Fruit fly (Drosophila melanogaster) whole organism, embryonic: ENCODE results near the gene CG4953.
A peak's percentile ranks its signal among the peaks of the same experiment; 100 is the strongest.

Experiments
- Awh ChIP-seq: fragments of 200-800 bp; sonication (Bioruptor generic); IDR thresholded peaks from 2 replicates; pipeline ENCODE4, ENCODE4 v1.3.6; 2022; ENCODE audit warnings: missing biosample characterization, missing genetic modification characterization
- BEAF-32 ChIP-seq: fragments of 200-800 bp; sonication (Bioruptor generic); optimal IDR thresholded peaks from 3 replicates; lab custom pipeline; 2017; ENCODE audit warnings: missing biosample characterization, missing genetic modification characterization, mild to moderate bottlenecking, moderate library complexity, missing genetic modification reagents
- CG10267 ChIP-seq: fragments of 200-800 bp; sonication (Bioruptor generic); optimal IDR thresholded peaks from 2 replicates; lab custom pipeline; 2018; ENCODE audit warnings: missing biosample characterization, mild to moderate bottlenecking, missing genetic modification characterization, moderate library complexity
- CG10366 ChIP-seq: fragments of 200-800 bp; sonication (Bioruptor generic); IDR thresholded peaks from 2 replicates; pipeline ENCODE4 v1.3.6; 2022; ENCODE audit warnings: missing biosample characterization, missing genetic modification characterization
- CG11085 ChIP-seq: fragments of 200-800 bp; sonication (Bioruptor generic); IDR thresholded peaks from 2 replicates; pipeline ENCODE4 v1.3.6; 2022; ENCODE audit warnings: missing biosample characterization, missing genetic modification characterization
- CG13296 ChIP-seq: fragments of 200-800 bp; sonication (Bioruptor generic); optimal IDR thresholded peaks from 3 replicates; lab custom pipeline; 2018; ENCODE audit warnings: missing biosample characterization, mild to moderate bottlenecking, missing genetic modification characterization
- CG16863 ChIP-seq: fragments of 200-800 bp; sonication (Bioruptor generic); optimal IDR thresholded peaks from 3 replicates; lab custom pipeline; 2016; ENCODE audit warnings: missing biosample characterization, missing genetic modification characterization
- CG17186 ChIP-seq: fragments of 200-800 bp; sonication (Bioruptor generic); optimal IDR thresholded peaks from 3 replicates; lab custom pipeline; 2017; ENCODE audit warnings: missing biosample characterization, missing genetic modification reagents, missing genetic modification characterization
- CG17612 ChIP-seq: fragments of 200-800 bp; sonication (Bioruptor generic); IDR thresholded peaks from 2 replicates; pipeline ENCODE4 v1.3.6; 2022; ENCODE audit warnings: missing biosample characterization, missing genetic modification characterization
- CG2120 ChIP-seq: fragments of 200-800 bp; sonication (Bioruptor generic); optimal IDR thresholded peaks from 3 replicates; lab custom pipeline; 2016; ENCODE audit warnings: missing biosample characterization, missing genetic modification characterization
- CG2678 ChIP-seq: fragments of 200-800 bp; sonication (Bioruptor generic); optimal IDR thresholded peaks from 3 replicates; lab custom pipeline; 2019; ENCODE audit warnings: missing biosample characterization, mild to moderate bottlenecking, missing genetic modification characterization, moderate library complexity
- CG31388 ChIP-seq: fragments of 200-800 bp; sonication (Bioruptor generic); optimal IDR thresholded peaks from 2 replicates; lab custom pipeline; 2016; ENCODE audit warnings: missing biosample characterization, missing genetic modification characterization
- CG4328 ChIP-seq: fragments of 200-800 bp; sonication (Bioruptor generic); optimal IDR thresholded peaks from 3 replicates; lab custom pipeline; 2017; ENCODE audit warnings: missing biosample characterization, missing genetic modification reagents, missing genetic modification characterization
- CG6689 ChIP-seq: fragments of 200-800 bp; sonication (Bioruptor generic); IDR thresholded peaks from 2 replicates; pipeline ENCODE4 v1.3.6; 2022; ENCODE audit warnings: missing biosample characterization, missing genetic modification characterization
- CG6791 ChIP-seq: fragments of 200-800 bp; sonication (Bioruptor generic); IDR thresholded peaks from 3 replicates; pipeline ENCODE4 v1.3.6; 2022; ENCODE audit warnings: missing biosample characterization, missing genetic modification characterization; ENCODE audit not compliant: partially characterized antibody
- CG8765 ChIP-seq: fragments of 200-800 bp; sonication (Bioruptor generic); IDR thresholded peaks from 2 replicates; pipeline ENCODE4 v1.3.6; 2022; ENCODE audit warnings: missing biosample characterization, missing genetic modification characterization
- CG9876 ChIP-seq: fragments of 200-800 bp; sonication (Bioruptor generic); optimal IDR thresholded peaks from 2 replicates; lab custom pipeline; 2016; ENCODE audit warnings: missing biosample characterization, missing genetic modification characterization
- D ChIP-seq, 2 experiments: fragments of 200-800 bp in 1 of 2; fragments of >200 bp in 1 of 2; sonication (Bioruptor generic) in 1 of 2; optimal IDR thresholded peaks; 2 replicates in 1 of 2; 3 replicates in 1 of 2; lab custom pipeline; 2017; ENCODE audit warnings: mild to moderate bottlenecking in 1 of 2, missing biosample characterization in 1 of 2, missing genetic modification characterization in 1 of 2, missing genetic modification reagents in 1 of 2
- Dp ChIP-seq: fragments of 200-800 bp; sonication (Bioruptor generic); optimal IDR thresholded peaks from 2 replicates; lab custom pipeline; 2018; ENCODE audit warnings: missing biosample characterization, mild to moderate bottlenecking, missing genetic modification characterization, moderate library complexity
- H2.0 ChIP-seq: fragments of 200-800 bp; sonication (Bioruptor generic); IDR thresholded peaks from 2 replicates; pipeline ENCODE4 v1.3.6; 2022; ENCODE audit warnings: missing biosample characterization, missing genetic modification characterization
- HHEX ChIP-seq: fragments of 200-800 bp; sonication (Bioruptor generic); optimal IDR thresholded peaks from 3 replicates; lab custom pipeline; 2017; ENCODE audit warnings: missing biosample characterization, mild to moderate bottlenecking, missing genetic modification characterization, missing genetic modification reagents
- Hey ChIP-seq: fragments of 200-800 bp; sonication (Bioruptor generic); optimal IDR thresholded peaks from 3 replicates; lab custom pipeline; 2018; ENCODE audit warnings: missing biosample characterization, mild to moderate bottlenecking, missing genetic modification characterization
- Meics ChIP-seq: fragments of 200-800 bp; sonication (Bioruptor generic); optimal IDR thresholded peaks from 2 replicates; lab custom pipeline; 2017; ENCODE audit warnings: missing biosample characterization, mild to moderate bottlenecking, missing genetic modification characterization
- Mes4 ChIP-seq: fragments of 200-800 bp; sonication (Bioruptor generic); optimal IDR thresholded peaks from 2 replicates; lab custom pipeline; 2016; ENCODE audit warnings: missing biosample characterization, missing genetic modification characterization
- NFAT ChIP-seq: fragments of 200-800 bp; sonication (Bioruptor generic); IDR thresholded peaks from 2 replicates; pipeline ENCODE4 v1.3.6; 2022; ENCODE audit warnings: missing biosample characterization, missing genetic modification characterization
- Pdp1 ChIP-seq, 2 experiments: fragments of 200-800 bp; sonication (Bioruptor generic); optimal IDR thresholded peaks; 3 replicates each; lab custom pipeline; 2016; ENCODE audit warnings: missing biosample characterization in 2 of 2, missing genetic modification characterization in 2 of 2, mild to moderate bottlenecking in 1 of 2, moderate library complexity in 1 of 2
- Rx ChIP-seq: fragments of 200-800 bp; sonication (Bioruptor generic); IDR thresholded peaks from 2 replicates; pipeline ENCODE4 v1.3.6; 2022; ENCODE audit warnings: missing biosample characterization, missing genetic modification characterization
- chif ChIP-seq, 2 experiments: fragments of 200-800 bp; sonication (Bioruptor generic); optimal IDR thresholded peaks; 3 replicates each; lab custom pipeline; 2016; ENCODE audit warnings: missing biosample characterization in 2 of 2, missing genetic modification characterization in 2 of 2
- crc ChIP-seq: fragments of 200-800 bp; sonication (Bioruptor generic); optimal IDR thresholded peaks from 2 replicates; lab custom pipeline; 2016; ENCODE audit warnings: missing biosample characterization, missing genetic modification characterization
- dm ChIP-seq: fragments of 200-800 bp; sonication (Bioruptor generic); optimal IDR thresholded peaks from 3 replicates; lab custom pipeline; 2016; ENCODE audit warnings: missing biosample characterization, missing genetic modification characterization
- dmrt11E ChIP-seq: fragments of 200-800 bp; sonication (Bioruptor generic); optimal IDR thresholded peaks from 3 replicates; lab custom pipeline; 2018; ENCODE audit warnings: missing biosample characterization, mild to moderate bottlenecking, missing genetic modification characterization, moderate library complexity
- en ChIP-seq: fragments of 200-800 bp; sonication (Bioruptor generic); optimal IDR thresholded peaks from 2 replicates; lab custom pipeline; 2016; ENCODE audit warnings: missing biosample characterization, missing genetic modification characterization
- ftz-f1 ChIP-seq: fragments of 200-800 bp; sonication (Bioruptor generic); optimal IDR thresholded peaks from 2 replicates; lab custom pipeline; 2016; ENCODE audit warnings: missing biosample characterization, missing genetic modification characterization
- grn ChIP-seq: fragments of 200-800 bp; sonication (Bioruptor generic); optimal IDR thresholded peaks from 3 replicates; lab custom pipeline; 2017; ENCODE audit warnings: missing biosample characterization, missing genetic modification characterization
- inv ChIP-seq: fragments of 200-800 bp; sonication (Bioruptor generic); IDR thresholded peaks from 2 replicates; pipeline ENCODE4 v1.3.6; 2022; ENCODE audit warnings: missing biosample characterization, missing genetic modification characterization; ENCODE audit not compliant: partially characterized antibody
- jumu ChIP-seq: fragments of 200-800 bp; sonication (Bioruptor generic); optimal IDR thresholded peaks from 3 replicates; lab custom pipeline; 2016; ENCODE audit warnings: missing biosample characterization, missing genetic modification characterization
- lov ChIP-seq, 2 experiments: fragments of 200-800 bp in 1 of 2; fragments of >200 bp in 1 of 2; sonication (Bioruptor generic) in 1 of 2; IDR thresholded peaks in 1 of 2; optimal IDR thresholded peaks in 1 of 2; 2 replicates in 1 of 2; 3 replicates in 1 of 2; pipeline versions ENCODE4 v1.3.6 to Lab custom; 2017 to 2022; ENCODE audit warnings: missing biosample characterization in 1 of 2, missing genetic modification characterization in 1 of 2
- luna ChIP-seq: fragments of 200-800 bp; sonication (Bioruptor generic); optimal IDR thresholded peaks from 2 replicates; lab custom pipeline; 2016; ENCODE audit warnings: missing biosample characterization, missing genetic modification characterization
- maf-S ChIP-seq: fragments of 200-800 bp; sonication (Bioruptor generic); optimal IDR thresholded peaks from 2 replicates; lab custom pipeline; 2016; ENCODE audit warnings: missing biosample characterization, missing genetic modification characterization
- peb ChIP-seq: fragments of 200-800 bp; sonication (Bioruptor generic); IDR thresholded peaks from 2 replicates; pipeline ENCODE4 v1.3.6; 2022; ENCODE audit warnings: missing biosample characterization, missing genetic modification characterization
- psq ChIP-seq: fragments of 200-800 bp; sonication (Bioruptor generic); optimal IDR thresholded peaks from 2 replicates; lab custom pipeline; 2017; ENCODE audit warnings: missing biosample characterization, missing genetic modification characterization
- run ChIP-seq: fragments of 200-800 bp; sonication (Bioruptor generic); optimal IDR thresholded peaks from 3 replicates; lab custom pipeline; 2018; ENCODE audit warnings: missing biosample characterization, mild to moderate bottlenecking, missing genetic modification characterization
- schlank ChIP-seq: fragments of 200-800 bp; sonication (Bioruptor generic); optimal IDR thresholded peaks from 2 replicates; lab custom pipeline; 2018; ENCODE audit warnings: missing biosample characterization, mild to moderate bottlenecking, missing genetic modification characterization
- shn ChIP-seq: fragments of 200-800 bp; sonication (Bioruptor generic); optimal IDR thresholded peaks from 3 replicates; lab custom pipeline; 2016; ENCODE audit warnings: missing biosample characterization, missing genetic modification characterization
- sim ChIP-seq: fragments of 200-800 bp; sonication (Bioruptor generic); IDR thresholded peaks from 2 replicates; pipeline ENCODE4 v1.3.6; 2022; ENCODE audit warnings: missing biosample characterization, missing genetic modification characterization
- ssp ChIP-seq: fragments of 200-800 bp; sonication (Bioruptor generic); IDR thresholded peaks from 2 replicates; pipeline ENCODE4 v1.3.6; 2022; ENCODE audit warnings: missing biosample characterization, missing genetic modification characterization
- stc ChIP-seq: fragments of 200-800 bp; sonication (Bioruptor generic); IDR thresholded peaks from 2 replicates; pipeline ENCODE4 v1.3.6; 2022; ENCODE audit warnings: missing biosample characterization, missing genetic modification characterization
- vfl ChIP-seq: fragments of 200-800 bp; sonication (Bioruptor generic); optimal IDR thresholded peaks from 2 replicates; lab custom pipeline; 2016; ENCODE audit warnings: missing biosample characterization, missing genetic modification characterization
- zfh2 ChIP-seq: fragments of 200-800 bp; sonication (Bioruptor generic); optimal IDR thresholded peaks from 2 replicates; lab custom pipeline; 2016; ENCODE audit warnings: missing biosample characterization, missing genetic modification characterization

CG4953 gene

dm6 chr2L:10306518-10307260 lies 40.2 kb downstream of the CG4953 start, which contains the start of the genes CG5390 and CG4968 (continued):
- TF ChIP-seq CG16863 (GFP tag; lab: Kevin White, UChicago) (no peak), BEAF-32 (peak; percentile 60), jumu (GFP tag; lab: Kevin White, UChicago) (no peak), Meics (peak; percentile 78), CG4328 (GFP tag; lab: Kevin White, UChicago) (peak; percentile 70), inv (GFP tag; lab: Robert Waterston, UW) (no peak), run (no peak), H2.0 (GFP tag; lab: Robert Waterston, UW) (peak; percentile 64), peb (GFP tag; lab: Robert Waterston, UW) (no peak), CG10366 (GFP tag; lab: Robert Waterston, UW) (peak; percentile 72), NFAT (GFP tag; lab: Robert Waterston, UW) (peak; percentile 70), CG2678 (no peak), CG8765 (no peak), chif (GFP tag; optimal IDR thresholded peaks at IDR 0.05; lab: Kevin White, UChicago) (no peak), psq (peak; percentile 30), schlank (peak; percentile 18), vfl (GFP tag; lab: Kevin White, UChicago) (peak; percentile 30), lov (optimal IDR thresholded peaks at IDR 0.05; lab: Kevin White, UChicago) (no peak), lov (GFP tag; IDR thresholded peaks at IDR 0.05; lab: Robert Waterston, UW) (no peak), Mes4 (GFP tag; lab: Kevin White, UChicago) (no peak), zfh2 (peak; percentile 5), CG6689 (no peak), luna (GFP tag; lab: Kevin White, UChicago) (no peak), crc (GFP tag; lab: Kevin White, UChicago) (no peak), CG13296 (peak; percentile 82), CG6791 (GFP tag; lab: Robert Waterston, UW) (0 out of 3 replicates have a peak, but pooled peaks have one; percentile 42), en (no peak), CG11085 (GFP tag; lab: Robert Waterston, UW) (peak; percentile 39; the same call in 1 of the 2 replicates), dmrt11E (tag; lab: Kevin White, UChicago) (peak; percentile 7), grn (GFP tag; lab: Kevin White, UChicago) (no peak), CG31388 (GFP tag; lab: Kevin White, UChicago) (no peak), sim (GFP tag; lab: Robert Waterston, UW) (no peak), Awh (GFP tag; lab: Robert Waterston, UW) (peak; percentile 11; the same call in 1 of the 2 replicates), CG10267 (tag; lab: Kevin White, UChicago) (peak; percentile 75), D (optimal IDR thresholded peaks at IDR 0.05; lab: Kevin White, UChicago) (no peak), D (GFP tag; optimal IDR thresholded peaks at IDR 0.05; lab: Kevin White, UChicago) (peak; percentile 64), CG2120 (GFP tag; lab: Kevin White, UChicago) (peak; percentile 75), maf-S (GFP tag; lab: Kevin White, UChicago) (no peak), ftz-f1 (GFP tag; lab: Kevin White, UChicago) (peak; percentile 6), Hey (tag; lab: Kevin White, UChicago) (no peak), ssp (GFP tag; lab: Robert Waterston, UW) (0 out of 2 replicates have a peak, but pooled peaks have one; percentile 17), stc (GFP tag; lab: Robert Waterston, UW) (peak; percentile 53; the same call in 1 of the 2 replicates), CG17186 (no peak), CG17612 (no peak), HHEX (GFP tag; lab: Kevin White, UChicago) (peak; percentile 65), Pdp1 (GFP tag; optimal IDR thresholded peaks at IDR 0.05; lab: Kevin White, UChicago) (peak in 1 of 2 experiments; percentile 42), CG9876 (GFP tag; lab: Kevin White, UChicago) (no peak), Dp (peak; percentile 58), Rx (no peak), dm (GFP tag; lab: Kevin White, UChicago) (no peak), shn (GFP tag; lab: Kevin White, UChicago) (no peak)
